Fruit fly (Drosophila melanogaster) whole organism, wandering third instar larva: Measurements from ENCODE around the gene Hip14.

Source experiments
- CG32264 ChIP-seq: fragments of 200-800 bp; sonication (Bioruptor generic); optimal IDR thresholded peaks from 2 replicates; lab custom pipeline; 2016; ENCODE audit warnings: missing biosample characterization, missing genetic modification characterization
- CG9705 ChIP-seq: fragments of 200-800 bp; sonication (Bioruptor generic); optimal IDR thresholded peaks from 2 replicates; lab custom pipeline; 2018; ENCODE audit warnings: missing biosample characterization, mild to moderate bottlenecking, missing genetic modification characterization
- CrebA ChIP-seq: fragments of 200-800 bp; sonication (Bioruptor generic); optimal IDR thresholded peaks from 2 replicates; lab custom pipeline; 2016; ENCODE audit warnings: missing biosample characterization, mild to moderate bottlenecking, missing genetic modification characterization, borderline replicate concordance
- Dfd ChIP-seq: fragments of >200 bp; optimal IDR thresholded peaks from 2 replicates; lab custom pipeline; 2017; ENCODE audit warnings: missing biosample characterization, missing genetic modification characterization
- Dif ChIP-seq: fragments of 200-275, 200-300 bp; sonication (Bioruptor generic); optimal IDR thresholded peaks from 2 replicates; lab custom pipeline; 2018; ENCODE audit warnings: missing biosample characterization, missing genetic modification characterization; ENCODE audit not compliant: partially characterized antibody
- GATAd ChIP-seq: sonication (Bioruptor generic); optimal IDR thresholded peaks from 2 replicates; lab custom pipeline; 2016; ENCODE audit warnings: missing biosample characterization, missing genetic modification characterization
- HLH106 ChIP-seq: fragments of 200-800 bp; optimal IDR thresholded peaks from 3 replicates; lab custom pipeline; 2019; ENCODE audit warnings: missing biosample characterization, mild to moderate bottlenecking, missing genetic modification characterization, moderate library complexity
- Hnf4 ChIP-seq: fragments of 200-800 bp; sonication (Bioruptor generic); optimal IDR thresholded peaks from 2 replicates; lab custom pipeline; 2016; ENCODE audit warnings: missing biosample characterization, mild to moderate bottlenecking, missing genetic modification characterization
- Hr78 ChIP-seq: fragments of >200 bp; optimal IDR thresholded peaks from 2 replicates; lab custom pipeline; 2017; ENCODE audit warnings: missing biosample characterization, missing genetic modification characterization
- Hr83 ChIP-seq: fragments of 200-300 bp; sonication (Bioruptor generic); optimal IDR thresholded peaks from 2 replicates; lab custom pipeline; 2016; ENCODE audit warnings: missing biosample characterization, mild to moderate bottlenecking, missing genetic modification characterization, moderate library complexity; ENCODE audit not compliant: poor library complexity, severe bottlenecking
- Jra ChIP-seq: sonication (Bioruptor generic); optimal IDR thresholded peaks from 2 replicates; lab custom pipeline; 2016; ENCODE audit warnings: missing biosample characterization, missing genetic modification characterization
- Mio ChIP-seq: sonication (Bioruptor generic); optimal IDR thresholded peaks from 2 replicates; lab custom pipeline; 2016; ENCODE audit warnings: missing biosample characterization, missing genetic modification characterization
- Myc ChIP-seq: fragments of >200 bp; optimal IDR thresholded peaks from 2 replicates; lab custom pipeline; 2017
- N ChIP-seq: fragments of >200 bp; optimal IDR thresholded peaks from 2 replicates; lab custom pipeline; 2018; ENCODE audit warnings: missing biosample characterization, missing external identifiers, missing genetic modification characterization
- Rel ChIP-seq, 2 experiments: fragments of 200-800 bp; sonication (Bioruptor generic) in 1 of 2; optimal IDR thresholded peaks; 2 replicates in 1 of 2; 3 replicates in 1 of 2; lab custom pipeline; 2016 to 2019; ENCODE audit warnings: mild to moderate bottlenecking in 2 of 2, missing biosample characterization in 2 of 2, missing genetic modification characterization in 2 of 2, moderate library complexity in 1 of 2
- Sp1 ChIP-seq: fragments of 200-800 bp; sonication (Bioruptor generic); optimal IDR thresholded peaks from 3 replicates; lab custom pipeline; 2019; ENCODE audit warnings: missing biosample characterization, mild to moderate bottlenecking, missing genetic modification characterization, moderate library complexity
- Vsx2 ChIP-seq: fragments of 200-300, 225-300 bp; sonication (Bioruptor generic); optimal IDR thresholded peaks from 2 replicates; lab custom pipeline; 2018; ENCODE audit warnings: missing biosample characterization, missing genetic modification characterization; ENCODE audit not compliant: partially characterized antibody
- br ChIP-seq: fragments of 200-800 bp; sonication (Bioruptor generic); optimal IDR thresholded peaks from 2 replicates; lab custom pipeline; 2016; ENCODE audit warnings: missing biosample characterization, missing genetic modification characterization
- brk ChIP-seq: fragments of 200-800 bp; sonication (Bioruptor generic); optimal IDR thresholded peaks from 2 replicates; lab custom pipeline; 2016; ENCODE audit warnings: missing biosample characterization, mild to moderate bottlenecking, missing genetic modification characterization
- dl ChIP-seq, 2 experiments: fragments of 175-275, 200-275 bp in 1 of 2; fragments of 200-275 bp in 1 of 2; sonication (Bioruptor generic); optimal IDR thresholded peaks; lab custom pipeline; 2018; ENCODE audit warnings: mild to moderate bottlenecking in 2 of 2, missing biosample characterization in 2 of 2, missing genetic modification characterization in 2 of 2, moderate library complexity in 2 of 2; ENCODE audit not compliant: partially characterized antibody in 2 of 2, insufficient read depth in 1 of 2
- dmrt93B ChIP-seq: fragments of 200-800 bp; sonication (Bioruptor generic); optimal IDR thresholded peaks from 2 replicates; lab custom pipeline; 2018; ENCODE audit warnings: missing biosample characterization, mild to moderate bottlenecking, missing genetic modification characterization
- dsf ChIP-seq: sonication (Bioruptor generic); optimal IDR thresholded peaks from 2 replicates; lab custom pipeline; 2016; ENCODE audit warnings: missing biosample characterization, missing genetic modification characterization, borderline replicate concordance
- ey ChIP-seq: fragments of 200-800 bp; sonication (Bioruptor generic); optimal IDR thresholded peaks from 2 replicates; lab custom pipeline; 2016; ENCODE audit warnings: missing biosample characterization, missing genetic modification characterization
- fru ChIP-seq: fragments of 200-800 bp; sonication (Bioruptor generic); optimal IDR thresholded peaks from 3 replicates; lab custom pipeline; 2016; ENCODE audit warnings: missing biosample characterization, mild to moderate bottlenecking, missing genetic modification characterization
- h ChIP-seq: fragments of 200-800 bp; sonication (Bioruptor generic); optimal IDR thresholded peaks from 3 replicates; lab custom pipeline; 2016; ENCODE audit warnings: missing biosample characterization, mild to moderate bottlenecking, missing genetic modification characterization
- jim ChIP-seq: fragments of 175-275, 200-325 bp; sonication (Bioruptor generic); optimal IDR thresholded peaks from 2 replicates; lab custom pipeline; 2016; ENCODE audit warnings: missing biosample characterization, mild to moderate bottlenecking, missing genetic modification characterization
- pan ChIP-seq: fragments of >200 bp; optimal IDR thresholded peaks from 2 replicates; lab custom pipeline; 2017
- psq ChIP-seq: fragments of 200-800 bp; sonication (Bioruptor generic); optimal IDR thresholded peaks from 3 replicates; lab custom pipeline; 2017; ENCODE audit warnings: missing biosample characterization, mild to moderate bottlenecking, missing genetic modification characterization, moderate library complexity
- rgr ChIP-seq: fragments of 200-800 bp; sonication (Bioruptor generic); optimal IDR thresholded peaks from 3 replicates; lab custom pipeline; 2016; ENCODE audit warnings: missing biosample characterization, mild to moderate bottlenecking, missing genetic modification characterization
- sage ChIP-seq: fragments of 200-800 bp; sonication (Bioruptor generic); optimal IDR thresholded peaks from 2 replicates; lab custom pipeline; 2016; ENCODE audit warnings: missing biosample characterization, mild to moderate bottlenecking, missing genetic modification characterization
- sv ChIP-seq: fragments of 200-800 bp; sonication (Bioruptor generic); optimal IDR thresholded peaks from 3 replicates; lab custom pipeline; 2016; ENCODE audit warnings: missing biosample characterization, missing genetic modification characterization
- usp ChIP-seq: fragments of >200 bp; optimal IDR thresholded peaks from 2 replicates; lab custom pipeline; 2017; ENCODE audit warnings: missing biosample characterization, missing genetic modification characterization
- woc ChIP-seq: sonication (Bioruptor generic); optimal IDR thresholded peaks from 2 replicates; lab custom pipeline; 2016; ENCODE audit warnings: missing biosample characterization, mild to moderate bottlenecking, missing genetic modification characterization

Hip14 gene

dm6 chr3L:16028924-16029323 is 40.9 kb downstream of the Hip14 start:
- TF ChIP-seq dl (GFP tag; optimal IDR thresholded peaks at IDR 0.05; lab: Kevin White, UChicago; ENCODE audit: insufficient read depth in 1 of 2, partially characterized antibody in 2 of 2) (no peak), pan (lab: Kevin White, UChicago) (no peak), Sp1 (no peak), sv (GFP tag; lab: Kevin White, UChicago) (no peak), HLH106 (tag; lab: Kevin White, UChicago) (no peak), CG32264 (GFP tag; lab: Kevin White, UChicago) (no peak), fru (GFP tag; lab: Kevin White, UChicago) (no peak), brk (no peak), CrebA (GFP tag; lab: Kevin White, UChicago) (no peak), h (GFP tag; lab: Kevin White, UChicago) (no peak), Hr83 (no peak), rgr (GFP tag; lab: Kevin White, UChicago) (no peak), GATAd (no peak), Jra (GFP tag; lab: Kevin White, UChicago) (no peak)

DNA sequence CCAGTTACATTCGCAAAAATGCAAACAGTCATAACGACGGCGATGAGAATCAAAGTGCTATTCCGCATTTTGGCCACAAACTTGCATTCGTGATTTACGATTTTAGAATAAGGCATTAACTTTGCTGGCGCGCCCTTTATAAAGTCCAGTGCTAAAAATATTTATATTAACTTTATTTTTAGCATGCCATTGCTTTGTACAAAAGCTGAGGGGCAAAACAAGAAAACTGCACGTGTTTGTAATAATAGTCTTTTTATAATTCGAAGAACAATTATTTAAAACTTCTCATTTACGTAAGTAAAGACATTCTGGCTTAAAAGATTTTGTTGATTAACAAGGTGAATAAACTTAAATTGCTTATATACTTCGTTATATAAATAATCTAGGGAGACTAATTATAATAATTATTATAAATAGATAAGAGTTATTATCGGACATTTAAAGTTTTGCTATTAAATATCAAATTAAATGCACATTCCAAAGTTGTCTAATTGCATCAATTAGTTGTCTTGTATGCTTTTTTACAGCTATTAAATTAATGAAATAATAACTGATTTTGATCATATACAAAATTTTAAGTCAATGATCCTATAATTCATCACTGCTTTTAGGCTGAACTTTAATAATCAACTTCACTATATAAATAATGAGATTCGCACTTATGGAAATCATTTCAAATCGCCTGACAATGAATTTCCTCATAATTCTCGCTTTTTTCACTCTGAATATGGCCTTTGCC is 45.2 kb downstream of the Hip14 start, which contains the start of the genes CG42717 and CG42716:
TSS of gene CG42717 (minus strand) at position 101 of the 739 bp plus-strand sequence.
TSS of gene CG42716 (plus strand) at position 689 of the 739 bp plus-strand sequence.
- TF ChIP-seq Mio (GFP tag; lab: Kevin White, UChicago) = no peak
- no peak for TF ChIP-seq Hr83
- no peak for TF ChIP-seq CG32264 (GFP tag; lab: Kevin White, UChicago)
- no peak for TF ChIP-seq jim (GFP tag; lab: Kevin White, UChicago)
- TF ChIP-seq Rel (GFP tag; optimal IDR thresholded peaks at IDR 0.05; lab: Kevin White, UChicago) = no peak
- TF ChIP-seq Rel (tag; optimal IDR thresholded peaks at IDR 0.05; lab: Kevin White, UChicago) = no peak
- TF ChIP-seq h (GFP tag; lab: Kevin White, UChicago) = no peak
- TF ChIP-seq woc (GFP tag; lab: Kevin White, UChicago) = no peak
- TF ChIP-seq N (GFP tag; lab: Kevin White, UChicago) = no peak
- TF ChIP-seq br (GFP tag; lab: Kevin White, UChicago) = no peak
- no peak for TF ChIP-seq GATAd
- TF ChIP-seq Vsx2 = no peak
- TF ChIP-seq Dfd (GFP tag; lab: Kevin White, UChicago) = no peak
- no peak for TF ChIP-seq psq (GFP tag; lab: Kevin White, UChicago)
- TF ChIP-seq dsf = no peak
- TF ChIP-seq Sp1 = no peak
- TF ChIP-seq usp (GFP tag; lab: Kevin White, UChicago) = no peak
- TF ChIP-seq HLH106 (tag; lab: Kevin White, UChicago) = no peak
- no peak for TF ChIP-seq brk

- TF ChIP-seq CG32264 (GFP tag; lab: Kevin White, UChicago) = no peak
- no peak for TF ChIP-seq CG9705 (GFP tag; lab: Kevin White, UChicago)
- no peak for TF ChIP-seq Rel (GFP tag; optimal IDR thresholded peaks at IDR 0.05; lab: Kevin White, UChicago)
- TF ChIP-seq Rel (tag; optimal IDR thresholded peaks at IDR 0.05; lab: Kevin White, UChicago) = no peak
- no peak for TF ChIP-seq psq (GFP tag; lab: Kevin White, UChicago)
- no peak for TF ChIP-seq Jra (GFP tag; lab: Kevin White, UChicago)
- no peak for TF ChIP-seq Dif
- no peak for TF ChIP-seq Hr78 (GFP tag; lab: Kevin White, UChicago)
- TF ChIP-seq br (GFP tag; lab: Kevin White, UChicago) = no peak
- no peak for TF ChIP-seq usp (GFP tag; lab: Kevin White, UChicago)
- no peak for TF ChIP-seq Vsx2
- TF ChIP-seq dl (GFP tag; optimal IDR thresholded peaks at IDR 0.05; lab: Kevin White, UChicago; ENCODE audit: insufficient read depth in 1 of 2, partially characterized antibody in 2 of 2) = no peak
- TF ChIP-seq GATAd = no peak
- no peak for TF ChIP-seq CrebA (GFP tag; lab: Kevin White, UChicago)
These were observed 46.2 kb downstream of the Hip14 start, which contains the start of gene CG42538 for dm6 chr3L:16034224-16034623. TSS of gene CG42538 (plus strand) at chr3L:16034524.

dm6 chr3L:16035185-16035584 is 47.1 kb downstream of the Hip14 start, which contains the start of gene CG5895:
TSS of gene CG5895 (plus strand) at chr3L:16035485.
- no peak for TF ChIP-seq Myc (lab: Kevin White, UChicago)
- TF ChIP-seq h (GFP tag; lab: Kevin White, UChicago) = no peak
- TF ChIP-seq dmrt93B (GFP tag; lab: Kevin White, UChicago) = no peak
- TF ChIP-seq psq (GFP tag; lab: Kevin White, UChicago) = no peak
- TF ChIP-seq Hnf4 (GFP tag; lab: Kevin White, UChicago) = no peak
- TF ChIP-seq sage (GFP tag; lab: Kevin White, UChicago) = no peak
- no peak for TF ChIP-seq Sp1
- no peak for TF ChIP-seq CrebA (GFP tag; lab: Kevin White, UChicago)
- TF ChIP-seq Hr78 (GFP tag; lab: Kevin White, UChicago) = no peak
- no peak for TF ChIP-seq ey
- TF ChIP-seq Jra (GFP tag; lab: Kevin White, UChicago) = no peak
- TF ChIP-seq fru (GFP tag; lab: Kevin White, UChicago) = no peak
- TF ChIP-seq, all 38 proteins: peak for 0
